Fruit fly (Drosophila melanogaster) whole organism, embryonic: Measurements from ENCODE around the gene dpr14.

ENCODE experiments used
- ATbp ChIP-seq: fragments of 200-800 bp; sonication (Bioruptor generic); optimal IDR thresholded peaks from 2 replicates; lab custom pipeline; 2017; ENCODE audit warnings: missing biosample characterization, mild to moderate bottlenecking, missing genetic modification characterization, missing genetic modification reagents
- Awh ChIP-seq: fragments of 200-800 bp; sonication (Bioruptor generic); IDR thresholded peaks from 2 replicates; pipeline ENCODE4, ENCODE4 v1.3.6; 2022; ENCODE audit warnings: missing biosample characterization, missing genetic modification characterization
- Bteb2 ChIP-seq: fragments of 200-800 bp; sonication (Bioruptor generic); optimal IDR thresholded peaks from 2 replicates; lab custom pipeline; 2016; ENCODE audit warnings: missing biosample characterization, missing genetic modification characterization
- CG1024 ChIP-seq: fragments of 200-800 bp; sonication (Bioruptor generic); IDR thresholded peaks from 2 replicates; pipeline ENCODE4 v1.3.6; 2022; ENCODE audit warnings: missing biosample characterization, missing genetic modification characterization
- CG10565 ChIP-seq: fragments of 200-800 bp; sonication (Bioruptor generic); optimal IDR thresholded peaks from 3 replicates; lab custom pipeline; 2016; ENCODE audit warnings: missing biosample characterization, mild to moderate bottlenecking, missing genetic modification characterization
- CG11504 ChIP-seq: fragments of 200-800 bp; sonication (Bioruptor generic); optimal IDR thresholded peaks from 3 replicates; lab custom pipeline; 2019; ENCODE audit warnings: missing biosample characterization, mild to moderate bottlenecking, missing genetic modification characterization, moderate library complexity
- CG12219 ChIP-seq: fragments of 200-800 bp; sonication (Bioruptor generic); optimal IDR thresholded peaks from 3 replicates; lab custom pipeline; 2018; ENCODE audit warnings: missing biosample characterization, mild to moderate bottlenecking, missing genetic modification characterization
- CG12391 ChIP-seq: fragments of 200-800 bp; sonication (Bioruptor generic); optimal IDR thresholded peaks from 3 replicates; lab custom pipeline; 2018; ENCODE audit warnings: missing biosample characterization, mild to moderate bottlenecking, missing genetic modification characterization, moderate library complexity
- CG14050 ChIP-seq: fragments of 200-800 bp; sonication (Bioruptor generic); IDR thresholded peaks from 3 replicates; pipeline ENCODE4 v1.3.6; 2022; ENCODE audit warnings: missing biosample characterization, missing genetic modification characterization
- CG14667 ChIP-seq: fragments of 200-800 bp; sonication (Bioruptor generic); IDR thresholded peaks from 2 replicates; pipeline ENCODE4 v1.3.6; 2022; ENCODE audit warnings: missing biosample characterization, missing genetic modification characterization
- CG14860 ChIP-seq: fragments of 200-800 bp; sonication (Bioruptor generic); IDR thresholded peaks from 3 replicates; pipeline ENCODE4 v1.3.6; 2022; ENCODE audit warnings: missing biosample characterization, missing genetic modification characterization; ENCODE audit not compliant: partially characterized antibody
- CG15011 ChIP-seq: fragments of 200-800 bp; sonication (Bioruptor generic); optimal IDR thresholded peaks from 3 replicates; lab custom pipeline; 2018; ENCODE audit warnings: missing biosample characterization, mild to moderate bottlenecking, missing genetic modification characterization
- CG17359 ChIP-seq: fragments of 200-800 bp; sonication (Bioruptor generic); optimal IDR thresholded peaks from 3 replicates; lab custom pipeline; 2018; ENCODE audit warnings: missing biosample characterization, mild to moderate bottlenecking, missing genetic modification characterization, moderate library complexity
- CG3065 ChIP-seq: fragments of 200-800 bp; sonication (Bioruptor generic); optimal IDR thresholded peaks from 2 replicates; lab custom pipeline; 2016; ENCODE audit warnings: missing biosample characterization, missing genetic modification characterization
- CG3407 ChIP-seq: fragments of 200-800 bp; sonication (Bioruptor generic); optimal IDR thresholded peaks from 2 replicates; lab custom pipeline; 2018; ENCODE audit warnings: missing biosample characterization, mild to moderate bottlenecking, missing genetic modification characterization
- CG34376 ChIP-seq: fragments of 200-800 bp; sonication (Bioruptor generic); optimal IDR thresholded peaks from 2 replicates; lab custom pipeline; 2018; ENCODE audit warnings: missing biosample characterization, mild to moderate bottlenecking, missing genetic modification characterization
- CG42726 ChIP-seq: fragments of 200-800 bp; sonication (Bioruptor generic); IDR thresholded peaks from 2 replicates; pipeline ENCODE4 v1.3.6; 2022; ENCODE audit warnings: missing biosample characterization, missing genetic modification characterization; ENCODE audit not compliant: partially characterized antibody
- CG6765 ChIP-seq: fragments of 200-800 bp; sonication (Bioruptor generic); optimal IDR thresholded peaks from 3 replicates; lab custom pipeline; 2017; ENCODE audit warnings: missing biosample characterization, mild to moderate bottlenecking, missing genetic modification characterization
- CG6813 ChIP-seq: fragments of 200-800 bp; sonication (Bioruptor generic); optimal IDR thresholded peaks from 2 replicates; lab custom pipeline; 2017; ENCODE audit warnings: missing biosample characterization, missing genetic modification characterization, mild to moderate bottlenecking, moderate library complexity, missing genetic modification reagents
- CG6854 ChIP-seq: fragments of 200-800 bp; sonication (Bioruptor generic); optimal IDR thresholded peaks from 3 replicates; lab custom pipeline; 2017; ENCODE audit warnings: missing biosample characterization, mild to moderate bottlenecking, missing genetic modification characterization
- CG8765 ChIP-seq: fragments of 200-800 bp; sonication (Bioruptor generic); IDR thresholded peaks from 2 replicates; pipeline ENCODE4 v1.3.6; 2022; ENCODE audit warnings: missing biosample characterization, missing genetic modification characterization
- CG9817 ChIP-seq: fragments of 200-800 bp; sonication (Bioruptor generic); optimal IDR thresholded peaks from 2 replicates; lab custom pipeline; 2018; ENCODE audit warnings: missing biosample characterization, mild to moderate bottlenecking, missing genetic modification characterization, moderate library complexity
- Dip2 ChIP-seq: fragments of 200-800 bp; sonication (Bioruptor generic); IDR thresholded peaks from 2 replicates; pipeline ENCODE4 v1.3.6; 2022; ENCODE audit warnings: missing biosample characterization, missing genetic modification characterization
- Dp ChIP-seq: fragments of 200-800 bp; sonication (Bioruptor generic); optimal IDR thresholded peaks from 2 replicates; lab custom pipeline; 2018; ENCODE audit warnings: missing biosample characterization, mild to moderate bottlenecking, missing genetic modification characterization, moderate library complexity
- Hey ChIP-seq: fragments of 200-800 bp; sonication (Bioruptor generic); optimal IDR thresholded peaks from 3 replicates; lab custom pipeline; 2018; ENCODE audit warnings: missing biosample characterization, mild to moderate bottlenecking, missing genetic modification characterization
- Hmx ChIP-seq: fragments of 200-800 bp; sonication (Bioruptor generic); optimal IDR thresholded peaks from 2 replicates; lab custom pipeline; 2016; ENCODE audit warnings: missing biosample characterization, missing genetic modification characterization
- Hr39 ChIP-seq: fragments of >200 bp; optimal IDR thresholded peaks from 2 replicates; lab custom pipeline; 2017
- Hr51 ChIP-seq, 2 experiments: fragments of 200-800 bp; sonication (Bioruptor generic); optimal IDR thresholded peaks; 2 replicates in 1 of 2; 3 replicates in 1 of 2; lab custom pipeline; 2016 to 2018; ENCODE audit warnings: missing biosample characterization in 2 of 2, missing genetic modification characterization in 2 of 2, mild to moderate bottlenecking in 1 of 2, moderate library complexity in 1 of 2
- Lhr ChIP-seq: fragments of 200-800 bp; sonication (Bioruptor generic); optimal IDR thresholded peaks from 3 replicates; lab custom pipeline; 2017; ENCODE audit warnings: mild to moderate bottlenecking, missing biosample characterization, missing genetic modification reagents, missing genetic modification characterization
- MESR4 ChIP-seq: fragments of 200-800 bp; sonication (Bioruptor generic); optimal IDR thresholded peaks from 2 replicates; lab custom pipeline; 2018; ENCODE audit warnings: missing biosample characterization, mild to moderate bottlenecking, missing genetic modification characterization, moderate library complexity
- Meics ChIP-seq: fragments of 200-800 bp; sonication (Bioruptor generic); optimal IDR thresholded peaks from 2 replicates; lab custom pipeline; 2017; ENCODE audit warnings: missing biosample characterization, mild to moderate bottlenecking, missing genetic modification characterization
- Nf-YC ChIP-seq: fragments of 200-800 bp; optimal IDR thresholded peaks from 3 replicates; lab custom pipeline; 2019; ENCODE audit warnings: missing biosample characterization, mild to moderate bottlenecking, missing genetic modification characterization, moderate library complexity
- Xbp1 ChIP-seq: fragments of 200-800 bp; sonication (Bioruptor generic); optimal IDR thresholded peaks from 3 replicates; lab custom pipeline; 2016; ENCODE audit warnings: missing biosample characterization, mild to moderate bottlenecking, missing genetic modification characterization
- amos ChIP-seq: fragments of 200-800 bp; sonication (Bioruptor generic); IDR thresholded peaks from 2 replicates; pipeline ENCODE4 v1.3.6; 2022; ENCODE audit warnings: missing biosample characterization, missing genetic modification characterization; ENCODE audit not compliant: partially characterized antibody
- aop ChIP-seq: fragments of 200-800 bp; sonication (Bioruptor generic); IDR thresholded peaks from 2 replicates; pipeline ENCODE4 v1.3.6; 2022; ENCODE audit warnings: missing biosample characterization, missing genetic modification characterization
- ase ChIP-seq: fragments of 200-800 bp; sonication (Bioruptor generic); IDR thresholded peaks from 3 replicates; pipeline ENCODE4 v1.3.6; 2022; ENCODE audit warnings: missing biosample characterization, missing genetic modification characterization
- caup ChIP-seq: fragments of 200-800 bp; sonication (Bioruptor generic); optimal IDR thresholded peaks from 3 replicates; lab custom pipeline; 2017; ENCODE audit warnings: missing biosample characterization, mild to moderate bottlenecking, missing genetic modification characterization, moderate library complexity; ENCODE audit not compliant: severe bottlenecking
- cwo ChIP-seq: fragments of 200-800 bp; sonication (Bioruptor generic); optimal IDR thresholded peaks from 3 replicates; lab custom pipeline; 2017; ENCODE audit warnings: missing biosample characterization, missing genetic modification characterization, mild to moderate bottlenecking, moderate library complexity, missing genetic modification reagents
- dmrt99B ChIP-seq: fragments of 200-800 bp; sonication (Bioruptor generic); optimal IDR thresholded peaks from 2 replicates; lab custom pipeline; 2018; ENCODE audit warnings: missing biosample characterization, mild to moderate bottlenecking, missing genetic modification characterization, moderate library complexity
- dpn ChIP-seq, 2 experiments: fragments of 200-800 bp; sonication (Bioruptor generic); optimal IDR thresholded peaks; 3 replicates each; lab custom pipeline; 2016; ENCODE audit warnings: missing biosample characterization in 2 of 2, missing genetic modification characterization in 2 of 2
- emc ChIP-seq: fragments of 200-800 bp; sonication (Bioruptor generic); optimal IDR thresholded peaks from 2 replicates; lab custom pipeline; 2016; ENCODE audit warnings: missing biosample characterization, missing genetic modification characterization
- ewg ChIP-seq: fragments of 200-800 bp; sonication (Bioruptor generic); optimal IDR thresholded peaks from 3 replicates; lab custom pipeline; 2017; ENCODE audit warnings: mild to moderate bottlenecking, missing biosample characterization, missing genetic modification reagents, missing genetic modification characterization
- exex ChIP-seq: fragments of 200-800 bp; sonication (Bioruptor generic); optimal IDR thresholded peaks from 4 replicates; lab custom pipeline; 2018; ENCODE audit warnings: missing biosample characterization, mild to moderate bottlenecking, missing genetic modification characterization, moderate library complexity
- her ChIP-seq: fragments of 200-800 bp; sonication (Bioruptor generic); optimal IDR thresholded peaks from 2 replicates; lab custom pipeline; 2016; ENCODE audit warnings: missing biosample characterization, missing genetic modification characterization
- lola ChIP-seq, 3 experiments: fragments of >200 bp in 2 of 3; fragments of 200-800 bp in 1 of 3; sonication (Bioruptor generic) in 1 of 3; optimal IDR thresholded peaks; 2 replicates each; lab custom pipeline; 2017 to 2019; ENCODE audit warnings: missing biosample characterization in 3 of 3, missing genetic modification characterization in 3 of 3, mild to moderate bottlenecking in 1 of 3, moderate library complexity in 1 of 3
- mam ChIP-seq: fragments of 200-800 bp; sonication (Bioruptor generic); optimal IDR thresholded peaks from 3 replicates; lab custom pipeline; 2016; ENCODE audit warnings: missing biosample characterization, missing genetic modification characterization
- toy ChIP-seq: fragments of 200-800 bp; sonication (Bioruptor generic); IDR thresholded peaks from 2 replicates; pipeline ENCODE4 v1.3.6; 2022; ENCODE audit warnings: missing biosample characterization, missing genetic modification characterization
- z ChIP-seq: fragments of 200-800 bp; sonication (Bioruptor generic); IDR thresholded peaks from 3 replicates; pipeline ENCODE4 v1.3.6; 2022; ENCODE audit warnings: missing biosample characterization, missing genetic modification characterization

Gene dpr14

dm6 chrX:7944772-7945722, 37.0 kb upstream of the dpr14 start (continued):
- TF ChIP-seq CG12391 (tag; lab: Kevin White, UChicago) (no peak), emc (GFP tag; lab: Kevin White, UChicago) (no peak), CG14667 (no peak), Hmx (no peak), CG15011 (GFP tag; lab: Kevin White, UChicago) (no peak), Xbp1 (GFP tag; lab: Kevin White, UChicago) (peak; percentile 41), CG6813 (GFP tag; lab: Kevin White, UChicago) (no peak), amos (GFP tag; lab: Robert Waterston, UW) (no peak), Hr39 (lab: Kevin White, UChicago) (no peak), cwo (GFP tag; lab: Kevin White, UChicago) (no peak), Bteb2 (GFP tag; lab: Kevin White, UChicago) (no peak), Lhr (GFP tag; lab: Kevin White, UChicago) (no peak), Dp (GFP tag; lab: Kevin White, UChicago) (no peak), toy (GFP tag; lab: Robert Waterston, UW) (no peak), ATbp (GFP tag; lab: Kevin White, UChicago) (peak; percentile 37), her (no peak), Hr51 (GFP tag; optimal IDR thresholded peaks at IDR 0.05; lab: Kevin White, UChicago) (peak in 1 of 2 experiments; percentile 23), CG34376 (GFP tag; lab: Kevin White, UChicago) (peak; percentile 61), CG10565 (GFP tag; lab: Kevin White, UChicago) (no peak), CG14050 (GFP tag; lab: Robert Waterston, UW) (no peak), CG6854 (GFP tag; lab: Kevin White, UChicago) (no peak), CG11504 (tag; lab: Kevin White, UChicago) (no peak), CG3065 (GFP tag; lab: Kevin White, UChicago) (no peak), Awh (GFP tag; lab: Robert Waterston, UW) (no peak), CG8765 (no peak), dpn (GFP tag; optimal IDR thresholded peaks at IDR 0.05; lab: Kevin White, UChicago) (peak in 1 of 2 experiments; percentile 28), Dip2 (GFP tag; lab: Robert Waterston, UW) (no peak), MESR4 (GFP tag; lab: Kevin White, UChicago) (no peak), ase (GFP tag; lab: Robert Waterston, UW) (no peak), CG6765 (GFP tag; lab: Kevin White, UChicago) (no peak), mam (peak; percentile 28), CG12219 (GFP tag; lab: Kevin White, UChicago) (no peak), aop (GFP tag; lab: Robert Waterston, UW) (no peak), CG9817 (tag; lab: Kevin White, UChicago) (no peak), z (GFP tag; lab: Robert Waterston, UW) (no peak), Meics (GFP tag; lab: Kevin White, UChicago) (peak; percentile 35), caup (GFP tag; lab: Kevin White, UChicago) (no peak), CG17359 (tag; lab: Kevin White, UChicago) (peak; percentile 27), Hey (tag; lab: Kevin White, UChicago) (no peak), CG42726 (GFP tag; lab: Robert Waterston, UW) (no peak), Nf-YC (tag; lab: Kevin White, UChicago) (no peak), exex (tag; lab: Kevin White, UChicago) (peak; percentile 58), CG1024 (0 out of 2 replicates have a peak, but pooled peaks have one; percentile 2), dmrt99B (tag; lab: Kevin White, UChicago) (peak; percentile 27), ewg (GFP tag; lab: Kevin White, UChicago) (peak; percentile 1), CG3407 (no peak), lola (GFP tag; optimal IDR thresholded peaks at IDR 0.05; lab: Kevin White, UChicago) (no peak), CG14860 (GFP tag; lab: Robert Waterston, UW) (no peak)
